Fruit fly (Drosophila melanogaster): ENCODE measurements around the gene RpS8.

dm6 chr3R:29866706-29867105, 5.3 kb downstream of the RpS8 start:
- TF ChIP-seq usp (GFP tag; optimal IDR thresholded peaks at IDR 0.05) = no peak
- no peak for TF ChIP-seq CG8478 (optimal IDR thresholded peaks at IDR 0.05)
- TF ChIP-seq EcR (GFP tag; optimal IDR thresholded peaks at IDR 0.05) = no peak
- no peak for TF ChIP-seq psq (optimal IDR thresholded peaks at IDR 0.05)
- TF ChIP-seq pan (optimal IDR thresholded peaks at IDR 0.05) = no peak
- TF ChIP-seq Dll (optimal IDR thresholded peaks at IDR 0.05) = no peak

Data from whole organism.